Fruit fly (Drosophila melanogaster) whole organism, embryonic: ENCODE results near the gene CG6231.

Experiments
- Asciz ChIP-seq: fragments of 200-800 bp; sonication (Bioruptor generic); optimal IDR thresholded peaks from 2 replicates; lab custom pipeline; 2017; ENCODE audit warnings: missing biosample characterization, mild to moderate bottlenecking, missing genetic modification characterization, missing genetic modification reagents
- CG10462 ChIP-seq: fragments of 200-800 bp; sonication (Bioruptor generic); optimal IDR thresholded peaks from 2 replicates; lab custom pipeline; 2016; ENCODE audit warnings: missing biosample characterization, missing genetic modification characterization
- CG11695 ChIP-seq: fragments of 200-800 bp; sonication (Bioruptor generic); IDR thresholded peaks from 3 replicates; pipeline ENCODE4 v1.3.6; 2022; ENCODE audit warnings: missing biosample characterization, missing genetic modification characterization
- CG13296 ChIP-seq: fragments of 200-800 bp; sonication (Bioruptor generic); optimal IDR thresholded peaks from 3 replicates; lab custom pipeline; 2018; ENCODE audit warnings: missing biosample characterization, mild to moderate bottlenecking, missing genetic modification characterization
- CG13624 ChIP-seq: fragments of 200-800 bp; sonication (Bioruptor generic); optimal IDR thresholded peaks from 2 replicates; lab custom pipeline; 2016; ENCODE audit warnings: missing biosample characterization, missing genetic modification characterization
- CG13894 ChIP-seq: fragments of 200-800 bp; sonication (Bioruptor generic); optimal IDR thresholded peaks from 3 replicates; lab custom pipeline; 2018; ENCODE audit warnings: missing biosample characterization, mild to moderate bottlenecking, missing genetic modification characterization, moderate library complexity
- CG1647 ChIP-seq: fragments of 200-800 bp; sonication (Bioruptor generic); optimal IDR thresholded peaks from 3 replicates; lab custom pipeline; 2016; ENCODE audit warnings: missing biosample characterization, missing genetic modification characterization
- CG16815 ChIP-seq: fragments of 200-800 bp; sonication (Bioruptor generic); optimal IDR thresholded peaks from 3 replicates; lab custom pipeline; 2017; ENCODE audit warnings: missing biosample characterization, mild to moderate bottlenecking, missing genetic modification characterization
- CG18476 ChIP-seq: fragments of 200-800 bp; sonication (Bioruptor generic); optimal IDR thresholded peaks from 2 replicates; lab custom pipeline; 2016; ENCODE audit warnings: missing biosample characterization, mild to moderate bottlenecking, missing genetic modification characterization
- CG32532 ChIP-seq: fragments of 200-800 bp; sonication (Bioruptor generic); IDR thresholded peaks from 2 replicates; pipeline ENCODE4 v1.3.6; 2022; ENCODE audit warnings: missing biosample characterization, missing genetic modification characterization
- CG34376 ChIP-seq: fragments of 200-800 bp; sonication (Bioruptor generic); optimal IDR thresholded peaks from 2 replicates; lab custom pipeline; 2018; ENCODE audit warnings: missing biosample characterization, mild to moderate bottlenecking, missing genetic modification characterization
- CG3726 ChIP-seq: fragments of 200-800 bp; sonication (Bioruptor generic); IDR thresholded peaks from 3 replicates; pipeline ENCODE4, ENCODE4 v1.3.6; 2022; ENCODE audit warnings: missing biosample characterization, missing genetic modification characterization
- CG9437 ChIP-seq: fragments of 200-800 bp; sonication (Bioruptor generic); optimal IDR thresholded peaks from 2 replicates; lab custom pipeline; 2018; ENCODE audit warnings: missing biosample characterization, mild to moderate bottlenecking, missing genetic modification characterization
- CTCF ChIP-seq: fragments of 200-800 bp; sonication (Bioruptor generic); optimal IDR thresholded peaks from 2 replicates; lab custom pipeline; 2017; ENCODE audit warnings: missing biosample characterization, mild to moderate bottlenecking, missing genetic modification characterization, moderate library complexity
- CrebB ChIP-seq: fragments of 200-800 bp; sonication (Bioruptor generic); optimal IDR thresholded peaks from 3 replicates; lab custom pipeline; 2018; ENCODE audit warnings: missing biosample characterization, mild to moderate bottlenecking, missing genetic modification characterization
- Dfd ChIP-seq, 2 experiments: fragments of >200 bp; optimal IDR thresholded peaks; 2 replicates each; lab custom pipeline; 2017; ENCODE audit warnings: missing biosample characterization in 2 of 2, missing genetic modification characterization in 2 of 2
- Dip2 ChIP-seq: fragments of 200-800 bp; sonication (Bioruptor generic); IDR thresholded peaks from 2 replicates; pipeline ENCODE4 v1.3.6; 2022; ENCODE audit warnings: missing biosample characterization, missing genetic modification characterization
- Dp ChIP-seq: fragments of 200-800 bp; sonication (Bioruptor generic); optimal IDR thresholded peaks from 2 replicates; lab custom pipeline; 2018; ENCODE audit warnings: missing biosample characterization, mild to moderate bottlenecking, missing genetic modification characterization, moderate library complexity
- Elba2 ChIP-seq: fragments of 200-800 bp; sonication (Bioruptor generic); optimal IDR thresholded peaks from 3 replicates; lab custom pipeline; 2016; ENCODE audit warnings: missing biosample characterization, missing genetic modification characterization
- Ets65A ChIP-seq: fragments of 200-800 bp; sonication (Bioruptor generic); peaks from one replicate; lab custom pipeline; 2016; ENCODE audit warnings: missing biosample characterization, missing genetic modification characterization
- Ets97D ChIP-seq: fragments of 200-800 bp; sonication (Bioruptor generic); optimal IDR thresholded peaks from 3 replicates; lab custom pipeline; 2016; ENCODE audit warnings: missing biosample characterization, missing genetic modification characterization
- Fer1 ChIP-seq: fragments of 200-800 bp; sonication (Bioruptor generic); optimal IDR thresholded peaks from 2 replicates; lab custom pipeline; 2017; ENCODE audit warnings: missing biosample characterization, mild to moderate bottlenecking, missing genetic modification characterization
- Hsf ChIP-seq: fragments of 200-800 bp; sonication (Bioruptor generic); optimal IDR thresholded peaks from 3 replicates; lab custom pipeline; 2016; ENCODE audit warnings: missing biosample characterization, missing genetic modification characterization
- Lim3 ChIP-seq: fragments of 200-800 bp; sonication (Bioruptor generic); IDR thresholded peaks from 2 replicates; pipeline ENCODE4 v1.3.6; 2022; ENCODE audit warnings: missing biosample characterization, missing genetic modification characterization
- Myb ChIP-seq: fragments of 200-800 bp; sonication (Bioruptor generic); optimal IDR thresholded peaks from 2 replicates; lab custom pipeline; 2016; ENCODE audit warnings: missing biosample characterization, missing genetic modification characterization
- Nf-YB ChIP-seq: fragments of 200-800 bp; sonication (Bioruptor generic); optimal IDR thresholded peaks from 3 replicates; lab custom pipeline; 2019; ENCODE audit warnings: missing biosample characterization, mild to moderate bottlenecking, missing genetic modification characterization, moderate library complexity
- PHDP ChIP-seq: fragments of 200-800 bp; sonication (Bioruptor generic); optimal IDR thresholded peaks from 3 replicates; lab custom pipeline; 2018; ENCODE audit warnings: missing biosample characterization, mild to moderate bottlenecking, missing genetic modification characterization, moderate library complexity
- Sin3A ChIP-seq: fragments of >200 bp; optimal IDR thresholded peaks from 2 replicates; lab custom pipeline; 2018
- Spps ChIP-seq: fragments of 200-800 bp; sonication (Bioruptor generic); optimal IDR thresholded peaks from 2 replicates; lab custom pipeline; 2018; ENCODE audit warnings: missing biosample characterization, mild to moderate bottlenecking, missing genetic modification characterization
- Stat92E ChIP-seq, 3 experiments: fragments of >200 bp in 2 of 3; fragments of 200-800 bp in 1 of 3; sonication (Bioruptor generic) in 1 of 3; optimal IDR thresholded peaks; 2 replicates each; lab custom pipeline; 2017 to 2019; ENCODE audit warnings: missing biosample characterization in 3 of 3, missing genetic modification characterization in 3 of 3, mild to moderate bottlenecking in 1 of 3, moderate library complexity in 1 of 3
- TFAM ChIP-seq: fragments of 200-800 bp; sonication (Bioruptor generic); optimal IDR thresholded peaks from 2 replicates; lab custom pipeline; 2017; ENCODE audit warnings: missing biosample characterization, missing genetic modification characterization, inconsistent platforms
- Tbp ChIP-seq: fragments of >200 bp; optimal IDR thresholded peaks from 2 replicates; lab custom pipeline; 2018; ENCODE audit warnings: missing biosample characterization, missing genetic modification characterization
- ara ChIP-seq: fragments of 200-800 bp; sonication (Bioruptor generic); IDR thresholded peaks from 2 replicates; pipeline ENCODE4 v1.3.6; 2022; ENCODE audit warnings: missing biosample characterization, missing genetic modification characterization
- bowl ChIP-seq: fragments of 200-800 bp; sonication (Bioruptor generic); IDR thresholded peaks from 2 replicates; pipeline ENCODE4 v1.3.6; 2022; ENCODE audit warnings: missing biosample characterization, missing genetic modification characterization
- chif ChIP-seq, 2 experiments: fragments of 200-800 bp; sonication (Bioruptor generic); optimal IDR thresholded peaks; 3 replicates each; lab custom pipeline; 2016; ENCODE audit warnings: missing biosample characterization in 2 of 2, missing genetic modification characterization in 2 of 2
- crc ChIP-seq: fragments of 200-800 bp; sonication (Bioruptor generic); optimal IDR thresholded peaks from 2 replicates; lab custom pipeline; 2016; ENCODE audit warnings: missing biosample characterization, missing genetic modification characterization
- da ChIP-seq: fragments of 200-800 bp; sonication (Bioruptor generic); optimal IDR thresholded peaks from 2 replicates; lab custom pipeline; 2016; ENCODE audit warnings: missing biosample characterization, missing genetic modification characterization
- danr ChIP-seq: fragments of 200-800 bp; sonication (Bioruptor generic); IDR thresholded peaks from 2 replicates; pipeline ENCODE4 v1.3.6; 2022; ENCODE audit warnings: missing biosample characterization, missing genetic modification characterization
- gcm ChIP-seq: fragments of 200-800 bp; sonication (Bioruptor generic); optimal IDR thresholded peaks from 2 replicates; lab custom pipeline; 2019; ENCODE audit warnings: missing biosample characterization, mild to moderate bottlenecking, missing genetic modification characterization, moderate library complexity
- gcm2 ChIP-seq: fragments of 200-800 bp; sonication (Bioruptor generic); optimal IDR thresholded peaks from 2 replicates; lab custom pipeline; 2016; ENCODE audit warnings: missing biosample characterization, missing genetic modification characterization
- her ChIP-seq: fragments of 200-800 bp; sonication (Bioruptor generic); optimal IDR thresholded peaks from 2 replicates; lab custom pipeline; 2016; ENCODE audit warnings: missing biosample characterization, missing genetic modification characterization
- inv ChIP-seq: fragments of 200-800 bp; sonication (Bioruptor generic); IDR thresholded peaks from 2 replicates; pipeline ENCODE4 v1.3.6; 2022; ENCODE audit warnings: missing biosample characterization, missing genetic modification characterization; ENCODE audit not compliant: partially characterized antibody
- kah ChIP-seq: fragments of 200-800 bp; sonication (Bioruptor generic); optimal IDR thresholded peaks from 2 replicates; lab custom pipeline; 2018; ENCODE audit warnings: missing biosample characterization, mild to moderate bottlenecking, missing genetic modification characterization
- kni ChIP-seq: fragments of 200-800 bp; sonication (Bioruptor generic); optimal IDR thresholded peaks from 3 replicates; lab custom pipeline; 2017; ENCODE audit warnings: mild to moderate bottlenecking, missing biosample characterization, missing genetic modification reagents, missing genetic modification characterization
- knrl ChIP-seq: fragments of 200-800 bp; sonication (Bioruptor generic); IDR thresholded peaks from 3 replicates; pipeline ENCODE4 v1.3.6; 2022; ENCODE audit warnings: missing biosample characterization, missing genetic modification characterization; ENCODE audit not compliant: partially characterized antibody
- lbe ChIP-seq: fragments of 200-800 bp; sonication (Bioruptor generic); optimal IDR thresholded peaks from 2 replicates; lab custom pipeline; 2016; ENCODE audit warnings: missing biosample characterization, mild to moderate bottlenecking, missing genetic modification characterization
- lola ChIP-seq, 3 experiments: fragments of >200 bp in 2 of 3; fragments of 200-800 bp in 1 of 3; sonication (Bioruptor generic) in 1 of 3; optimal IDR thresholded peaks; 2 replicates each; lab custom pipeline; 2017 to 2019; ENCODE audit warnings: missing biosample characterization in 3 of 3, missing genetic modification characterization in 3 of 3, mild to moderate bottlenecking in 1 of 3, moderate library complexity in 1 of 3
- pan ChIP-seq, 4 experiments: fragments of >200 bp in 3 of 4; fragments of 200-800 bp in 1 of 4; sonication (Bioruptor generic) in 1 of 4; optimal IDR thresholded peaks in 3 of 4; IDR thresholded peaks in 1 of 4; 2 replicates each; pipeline versions ENCODE4 v1.3.6 to Lab custom; 2017 to 2022; ENCODE audit warnings: missing biosample characterization in 2 of 4, missing genetic modification characterization in 2 of 4, mixed read lengths in 1 of 4
- pho ChIP-seq: fragments of 200-800 bp; sonication (Bioruptor generic); optimal IDR thresholded peaks from 2 replicates; lab custom pipeline; 2016; ENCODE audit warnings: missing biosample characterization, missing genetic modification characterization
- sd ChIP-seq: fragments of 200-800 bp; sonication (Bioruptor generic); optimal IDR thresholded peaks from 3 replicates; lab custom pipeline; 2018; ENCODE audit warnings: missing biosample characterization, mild to moderate bottlenecking, missing genetic modification characterization, moderate library complexity
- sna ChIP-seq: fragments of 200-800 bp; sonication (Bioruptor generic); IDR thresholded peaks from 2 replicates; pipeline ENCODE4 v1.3.6; 2022; ENCODE audit warnings: missing biosample characterization, missing genetic modification characterization; ENCODE audit not compliant: partially characterized antibody
- vnd ChIP-seq: fragments of 200-800 bp; sonication (Bioruptor generic); IDR thresholded peaks from 3 replicates; pipeline ENCODE4 v1.3.6; 2022; ENCODE audit warnings: missing biosample characterization, missing genetic modification characterization; ENCODE audit not compliant: partially characterized antibody

The CG6231 gene

dm6 chr3R:19583311-19583710 is 49.2 kb downstream of the CG6231 start (continued):
- TF ChIP-seq chif (GFP tag; optimal IDR thresholded peaks at IDR 0.05; lab: Kevin White, UChicago) (no peak), pho (GFP tag; lab: Kevin White, UChicago) (no peak), CG3726 (GFP tag; lab: Robert Waterston, UW) (no peak), pan (optimal IDR thresholded peaks at IDR 0.05; lab: Kevin White, UChicago) (no peak), pan (GFP tag; optimal IDR thresholded peaks at IDR 0.05 in 1 of 2, IDR thresholded peaks at IDR 0.05 in 1 of 2) (no peak), CTCF (GFP tag; lab: Kevin White, UChicago) (no peak), knrl (GFP tag; lab: Robert Waterston, UW) (peak; percentile 52; the same call in 2 of the 3 replicates), Ets97D (GFP tag; lab: Kevin White, UChicago) (no peak), CG16815 (GFP tag; lab: Kevin White, UChicago) (no peak), ara (peak; percentile 24; the same call in 1 of the 2 replicates), her (no peak), Lim3 (GFP tag; lab: Robert Waterston, UW) (no peak), Hsf (GFP tag; lab: Kevin White, UChicago) (no peak), Asciz (GFP tag; lab: Kevin White, UChicago) (no peak), Stat92E (GFP tag; optimal IDR thresholded peaks at IDR 0.05; lab: Kevin White, UChicago) (no peak), Elba2 (GFP tag; lab: Kevin White, UChicago) (no peak), CG1647 (GFP tag; lab: Kevin White, UChicago) (no peak), CG32532 (GFP tag; lab: Robert Waterston, UW) (no peak), CG10462 (GFP tag; lab: Kevin White, UChicago) (no peak), da (GFP tag; lab: Kevin White, UChicago) (no peak), CG13624 (GFP tag; lab: Kevin White, UChicago) (no peak), CG11695 (GFP tag; lab: Robert Waterston, UW) (0 out of 3 replicates have a peak, but pooled peaks have one; percentile 10), gcm (GFP tag; lab: Kevin White, UChicago) (no peak), Dp (GFP tag; lab: Kevin White, UChicago) (no peak), sd (tag; lab: Kevin White, UChicago) (no peak), kni (GFP tag; lab: Kevin White, UChicago) (no peak), Fer1 (no peak), vnd (GFP tag; lab: Robert Waterston, UW) (no peak), CrebB (tag; lab: Kevin White, UChicago) (no peak), CG18476 (GFP tag; lab: Kevin White, UChicago) (no peak), Dfd (GFP tag; optimal IDR thresholded peaks at IDR 0.05; lab: Kevin White, UChicago) (no peak), CG13894 (tag; lab: Kevin White, UChicago) (no peak), inv (no peak), Ets65A (GFP tag; lab: Kevin White, UChicago) (peak; percentile 56), lbe (GFP tag; lab: Kevin White, UChicago) (no peak), TFAM (GFP tag; lab: Kevin White, UChicago) (no peak), gcm2 (no peak), CG9437 (GFP tag; lab: Kevin White, UChicago) (no peak), Sin3A (lab: Kevin White, UChicago) (no peak), Dip2 (GFP tag; lab: Robert Waterston, UW) (no peak), CG13296 (no peak), kah (GFP tag; lab: Kevin White, UChicago) (no peak), Myb (GFP tag; lab: Kevin White, UChicago) (no peak), CG34376 (GFP tag; lab: Kevin White, UChicago) (no peak), Nf-YB (GFP tag; lab: Kevin White, UChicago) (no peak), Tbp (GFP tag; lab: Kevin White, UChicago) (no peak), bowl (no peak), PHDP (tag; lab: Kevin White, UChicago) (no peak), crc (GFP tag; lab: Kevin White, UChicago) (no peak), danr (GFP tag; lab: Robert Waterston, UW) (no peak), Spps (tag; lab: Kevin White, UChicago) (no peak), sna (peak; percentile 41; the same call in 1 of the 2 replicates), lola (GFP tag; optimal IDR thresholded peaks at IDR 0.05; lab: Kevin White, UChicago) (peak in 1 of 3 experiments; percentile 17)
